Worm (Caenorhabditis elegans) whole organism, young adult: ENCODE measurements around the gene C07B5.2.

Experiments used
- B0019.2 ChIP-seq: fragments of 200-800 bp; sonication (Bioruptor generic); conservative IDR thresholded peaks from 2 replicates; pipeline ENCODE4 v1.3.6; 2022; ENCODE audit warnings: missing genetic modification reagents, missing genetic modification characterization, missing compliant biosample characterization
- B0261.1 ChIP-seq: sonication (generic microtip); optimal IDR thresholded peaks from 2 replicates; lab custom pipeline; 2016; ENCODE audit warnings: mild to moderate bottlenecking, missing genetic modification characterization, moderate library complexity, missing compliant biosample characterization
- K11D2.4 ChIP-seq: fragments of 200-800 bp; sonication (Bioruptor generic); IDR thresholded peaks from 2 replicates; pipeline ENCODE4 v1.3.6; 2022; ENCODE audit warnings: missing genetic modification reagents, missing genetic modification characterization, missing compliant biosample characterization
- K12H6.12 ChIP-seq: fragments of 200-800 bp; sonication (Bioruptor generic); optimal IDR thresholded peaks from 2 replicates; lab custom pipeline; 2018; ENCODE audit warnings: mild to moderate bottlenecking, missing genetic modification characterization, missing compliant biosample characterization
- T26A5.8 ChIP-seq: sonication (generic microtip); optimal IDR thresholded peaks from 2 replicates; lab custom pipeline; 2016; ENCODE audit warnings: missing genetic modification characterization, missing compliant biosample characterization
- Y67H2A.10 ChIP-seq: fragments of 200-800 bp; sonication (Bioruptor generic); conservative IDR thresholded peaks from 2 replicates; pipeline ENCODE4 v1.3.6; 2022; ENCODE audit warnings: missing genetic modification reagents, missing genetic modification characterization, missing compliant biosample characterization
- akir-1 ChIP-seq: fragments of 200-800 bp; sonication (Bioruptor generic); optimal IDR thresholded peaks from 2 replicates; lab custom pipeline; 2018; ENCODE audit warnings: mild to moderate bottlenecking, missing genetic modification characterization, moderate library complexity, missing compliant biosample characterization
- aptf-3 ChIP-seq: fragments of 200-800 bp; sonication (Bioruptor generic); IDR thresholded peaks from 2 replicates; pipeline ENCODE4 v1.3.6; 2022; ENCODE audit warnings: missing genetic modification characterization, missing compliant biosample characterization
- athp-1 ChIP-seq: sonication (generic microtip); optimal IDR thresholded peaks from 2 replicates; lab custom pipeline; 2017; ENCODE audit warnings: mild to moderate bottlenecking, missing genetic modification characterization, missing compliant biosample characterization
- cebp-1 ChIP-seq, 2 experiments: fragments of 200-800 bp in 1 of 2; sonication (Bioruptor generic) in 1 of 2; sonication (generic microtip) in 1 of 2; IDR thresholded peaks in 1 of 2; optimal IDR thresholded peaks in 1 of 2; 2 replicates each; pipeline versions ENCODE4 v1.3.6 to Lab custom; 2017 to 2022; ENCODE audit warnings: missing compliant biosample characterization in 2 of 2, missing genetic modification characterization in 2 of 2, mild to moderate bottlenecking in 1 of 2, missing genetic modification reagents in 1 of 2, moderate library complexity in 1 of 2
- ceh-27 ChIP-seq: fragments of 200-800 bp; sonication (Bioruptor generic); optimal IDR thresholded peaks from 2 replicates; lab custom pipeline; 2018; ENCODE audit warnings: mild to moderate bottlenecking, missing genetic modification characterization, moderate library complexity, missing compliant biosample characterization
- dpff-1 ChIP-seq: sonication (generic microtip); optimal IDR thresholded peaks from 2 replicates; lab custom pipeline; 2017; ENCODE audit warnings: mild to moderate bottlenecking, missing genetic modification characterization, missing compliant biosample characterization
- efl-1 ChIP-seq: fragments of 150-350 bp; optimal IDR thresholded peaks from 2 replicates; lab custom pipeline; 2014; ENCODE audit warnings: missing biosample characterization, missing genetic modification reagents, missing genetic modification characterization
- ets-4 ChIP-seq: fragments of 200-800 bp; sonication (Bioruptor generic); optimal IDR thresholded peaks from 2 replicates; lab custom pipeline; 2018; ENCODE audit warnings: mild to moderate bottlenecking, missing genetic modification characterization, missing compliant biosample characterization
- gei-17 ChIP-seq: fragments of 200-800 bp; sonication (Bioruptor generic); optimal IDR thresholded peaks from 2 replicates; lab custom pipeline; 2018; ENCODE audit warnings: mild to moderate bottlenecking, missing genetic modification characterization, missing compliant biosample characterization
- lin-26 ChIP-seq: fragments of 200-800 bp; sonication (Bioruptor generic); IDR thresholded peaks from 2 replicates; pipeline ENCODE4 v1.3.6; 2022; ENCODE audit warnings: missing genetic modification reagents, missing genetic modification characterization, missing compliant biosample characterization
- lin-35 ChIP-seq, 3 experiments: fragments of 150-350 bp in 2 of 3; sonication (generic microtip) in 1 of 3; optimal IDR thresholded peaks; 2 replicates each; lab custom pipeline; 2014 to 2018; ENCODE audit warnings: missing biosample characterization in 3 of 3, missing genetic modification characterization in 3 of 3, missing genetic modification reagents in 3 of 3
- lin-40 ChIP-seq: sonication (generic microtip); optimal IDR thresholded peaks from 2 replicates; lab custom pipeline; 2016; ENCODE audit warnings: missing genetic modification characterization, mild to moderate bottlenecking, missing compliant biosample characterization, missing genotype, missing genetic modification reagents
- lsl-1 ChIP-seq: fragments of 200-800 bp; sonication (Bioruptor generic); optimal IDR thresholded peaks from 2 replicates; lab custom pipeline; 2018; ENCODE audit warnings: mild to moderate bottlenecking, missing genetic modification characterization, moderate library complexity, missing compliant biosample characterization
- madf-6 ChIP-seq: fragments of 200-800 bp; sonication (Bioruptor generic); IDR thresholded peaks from 2 replicates; pipeline ENCODE4 v1.3.6; 2022; ENCODE audit warnings: missing genetic modification reagents, missing genetic modification characterization, missing compliant biosample characterization
- mcd-1 ChIP-seq: fragments of 200-800 bp; sonication (Bioruptor generic); IDR thresholded peaks from 2 replicates; pipeline ENCODE4 v1.3.6; 2022; ENCODE audit warnings: missing genetic modification reagents, missing genetic modification characterization, missing compliant biosample characterization
- mel-28 ChIP-seq: sonication (generic microtip); optimal IDR thresholded peaks from 2 replicates; lab custom pipeline; 2016; ENCODE audit warnings: borderline replicate concordance, mild to moderate bottlenecking, missing genetic modification characterization, missing compliant biosample characterization
- mes-4 ChIP-seq: sonication (generic microtip); optimal IDR thresholded peaks from 2 replicates; lab custom pipeline; 2016; ENCODE audit warnings: missing genotype, missing genetic modification characterization, missing compliant biosample characterization
- pha-4 ChIP-seq: fragments of 150-350 bp; sonication (generic microtip); optimal IDR thresholded peaks from 2 replicates; lab custom pipeline; 2014; ENCODE audit warnings: missing biosample characterization, missing genetic modification reagents, missing genetic modification characterization
- repo-1 ChIP-seq: sonication (generic microtip); optimal IDR thresholded peaks from 2 replicates; lab custom pipeline; 2017; ENCODE audit warnings: mild to moderate bottlenecking, missing genetic modification characterization, missing compliant biosample characterization
- snpc-3.4 ChIP-seq: sonication (generic microtip); optimal IDR thresholded peaks from 2 replicates; lab custom pipeline; 2017; ENCODE audit warnings: missing genetic modification characterization, mild to moderate bottlenecking, missing compliant biosample characterization, antibody characterized with exemption, moderate library complexity, missing genotype, missing genetic modification reagents
- snpc-4 ChIP-seq, 5 experiments: fragments of 150-350 bp in 1 of 5; sonication (generic microtip) in 4 of 5; optimal IDR thresholded peaks; 2 replicates each; lab custom pipeline; 2014 to 2018; ENCODE audit warnings: missing genetic modification characterization in 5 of 5, missing biosample characterization in 3 of 5, antibody characterized with exemption in 2 of 5, mild to moderate bottlenecking in 2 of 5, missing compliant biosample characterization in 2 of 5, missing genotype in 2 of 5, moderate library complexity in 2 of 5, missing genetic modification reagents in 1 of 5
- sptf-2 ChIP-seq: fragments of 200-800 bp; sonication (Bioruptor generic); optimal IDR thresholded peaks from 2 replicates; lab custom pipeline; 2018; ENCODE audit warnings: mild to moderate bottlenecking, missing genetic modification characterization, missing compliant biosample characterization
- zim-3 ChIP-seq: sonication (generic microtip); optimal IDR thresholded peaks from 2 replicates; lab custom pipeline; 2017; ENCODE audit warnings: mild to moderate bottlenecking, missing genetic modification characterization, moderate library complexity, missing compliant biosample characterization
- ztf-28 ChIP-seq: fragments of 200-800 bp; sonication (Bioruptor generic); IDR thresholded peaks from 2 replicates; pipeline ENCODE4 v1.3.6; 2022; ENCODE audit warnings: missing genetic modification reagents, missing genetic modification characterization, missing compliant biosample characterization
- ztf-3 ChIP-seq: fragments of 200-800 bp; sonication (Bioruptor generic); optimal IDR thresholded peaks from 2 replicates; lab custom pipeline; 2018; ENCODE audit warnings: mild to moderate bottlenecking, missing genetic modification characterization, missing compliant biosample characterization
- ztf-6 ChIP-seq: fragments of 200-800 bp; sonication (Bioruptor generic); IDR thresholded peaks from 2 replicates; pipeline ENCODE4 v1.3.6; 2022; ENCODE audit warnings: missing genetic modification reagents, missing genetic modification characterization, missing compliant biosample characterization

Gene C07B5.2

ce11 chrX:9510448-9510847, 6.6 kb downstream of the C07B5.2 start:
- no peak for TF ChIP-seq dpff-1 (tag; lab: Kevin White, UChicago)
- no peak for TF ChIP-seq cebp-1 (GFP tag; IDR thresholded peaks at IDR 0.05; lab: Robert Waterston, UW)
- TF ChIP-seq cebp-1 (tag; optimal IDR thresholded peaks at IDR 0.05; lab: Kevin White, UChicago): peak; percentile 51
- TF ChIP-seq Y67H2A.10 (GFP tag; lab: Robert Waterston, UW): no peak
- TF ChIP-seq, all 124 proteins: peak for 1

- TF ChIP-seq athp-1 (tag; lab: Kevin White, UChicago): no peak
- no peak for TF ChIP-seq B0019.2 (GFP tag; lab: Robert Waterston, UW)
- TF ChIP-seq K11D2.4 (GFP tag; lab: Robert Waterston, UW): no peak
- no peak for TF ChIP-seq gei-17 (GFP tag; lab: Kevin White, UChicago)
- TF ChIP-seq snpc-3.4: no peak
- TF ChIP-seq B0261.1 (tag; lab: Kevin White, UChicago): no peak
- TF ChIP-seq cebp-1 (GFP tag; IDR thresholded peaks at IDR 0.05; lab: Robert Waterston, UW): no peak
- TF ChIP-seq cebp-1 (tag; optimal IDR thresholded peaks at IDR 0.05; lab: Kevin White, UChicago): no peak
- TF ChIP-seq lsl-1 (GFP tag; lab: Kevin White, UChicago): no peak
- TF ChIP-seq aptf-3 (GFP tag; lab: Robert Waterston, UW): no peak
- TF ChIP-seq K12H6.12 (tag; lab: Kevin White, UChicago): no peak
- TF ChIP-seq mes-4 (tag; lab: Kevin White, UChicago): no peak
- TF ChIP-seq ztf-28 (GFP tag; lab: Robert Waterston, UW): no peak
- TF ChIP-seq lin-35 (GFP tag; optimal IDR thresholded peaks at IDR 0.05; lab: Kevin White, UChicago): no peak
- no peak for TF ChIP-seq mcd-1
- TF ChIP-seq snpc-4 (GFP tag; optimal IDR thresholded peaks at IDR 0.05; lab: Kevin White, UChicago): no peak
- TF ChIP-seq snpc-4 (tag; optimal IDR thresholded peaks at IDR 0.05; lab: Kevin White, UChicago): no peak
- TF ChIP-seq ztf-6 (GFP tag; lab: Robert Waterston, UW): no peak
- no peak for TF ChIP-seq ets-4
Observed at ce11 chrX:9509922-9510321, 7.1 kb downstream of the C07B5.2 start.

ce11 chrX:9509516-9509915, 7.5 kb downstream of the C07B5.2 start:
- TF ChIP-seq K12H6.12 (tag; lab: Kevin White, UChicago) (no peak), sptf-2 (no peak), ztf-3 (GFP tag; lab: Kevin White, UChicago) (no peak), ets-4 (no peak), mel-28 (tag; lab: Kevin White, UChicago) (no peak), lin-40 (tag; lab: Kevin White, UChicago) (no peak), efl-1 (no peak), repo-1 (tag; lab: Kevin White, UChicago) (no peak), zim-3 (tag; lab: Kevin White, UChicago) (no peak), T26A5.8 (no peak), mes-4 (tag; lab: Kevin White, UChicago) (no peak)

ce11 chrX:9508426-9509010, 8.5 kb downstream of the C07B5.2 start:
- TF ChIP-seq ceh-27 (GFP tag; lab: Kevin White, UChicago): no peak
- no peak for TF ChIP-seq madf-6 (GFP tag; lab: Robert Waterston, UW)
- no peak for TF ChIP-seq lin-35 (GFP tag; optimal IDR thresholded peaks at IDR 0.05; lab: Kevin White, UChicago)
- TF ChIP-seq pha-4 (tag; lab: Kevin White, UChicago): no peak
- no peak for TF ChIP-seq akir-1
- TF ChIP-seq lin-26 (GFP tag; lab: Robert Waterston, UW): no peak
